Fruit fly (Drosophila melanogaster): Measurements from ENCODE around the gene Mps1.

Gene Mps1

DNA sequence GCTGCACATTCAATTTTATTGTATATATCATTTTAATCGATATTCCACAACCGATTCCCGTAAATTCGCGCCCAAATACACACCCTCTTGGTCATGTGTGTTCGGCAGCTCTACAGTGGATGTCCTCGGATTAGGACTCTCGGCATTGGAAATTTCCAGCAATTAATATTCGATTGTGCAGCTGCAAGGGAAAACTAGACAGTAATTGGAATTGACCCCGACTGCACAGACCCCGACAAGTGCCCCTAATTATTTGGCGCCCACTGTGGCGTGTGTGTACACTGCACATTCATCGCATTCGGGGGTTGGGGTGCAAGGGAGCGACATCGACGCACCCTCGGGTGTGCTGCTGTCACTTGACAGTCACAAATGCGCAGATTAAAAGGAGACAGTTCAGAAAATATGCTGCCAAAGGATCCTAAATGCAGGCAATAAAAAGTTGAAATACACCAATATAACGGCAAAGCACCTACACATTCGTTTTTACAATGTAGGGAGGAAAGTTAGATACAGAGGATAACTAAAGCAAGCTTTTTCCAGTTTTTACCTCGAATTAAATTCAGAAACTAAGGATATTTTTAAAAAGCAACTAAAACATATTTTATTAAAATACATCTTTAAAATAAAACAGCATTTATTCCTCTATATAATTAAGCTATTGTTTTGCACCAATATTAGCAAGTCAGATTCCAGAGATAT is 37.9 kb downstream of the Mps1 start (continued):
- TF ChIP-seq prd (optimal IDR thresholded peaks at IDR 0.05) (no peak), prd (GFP tag; IDR thresholded peaks at IDR 0.05) (peak; percentile 37; the same call in 2 of the 3 replicates), gro (GFP tag; optimal IDR thresholded peaks at IDR 0.05) (no peak), lilli (GFP tag; optimal IDR thresholded peaks at IDR 0.05) (no peak), bcd (GFP tag; optimal IDR thresholded peaks at IDR 0.05) (no peak), Med (GFP tag) (peak; percentile 62), lmd (GFP tag; IDR thresholded peaks at IDR 0.05) (0 out of 2 replicates have a peak, but pooled peaks have one; percentile 19), Doc3 (GFP tag; IDR thresholded peaks at IDR 0.05; ENCODE audit: partially characterized antibody) (no peak), CG12391 (tag; optimal IDR thresholded peaks at IDR 0.05) (no peak), D19A (tag; optimal IDR thresholded peaks at IDR 0.05) (no peak), H15 (GFP tag; IDR thresholded peaks at IDR 0.05) (0 out of 3 replicates have a peak, but pooled peaks have one; percentile 41), lab (GFP tag; optimal IDR thresholded peaks at IDR 0.05) (no peak), CG17328 (GFP tag; IDR thresholded peaks at IDR 0.05) (0 out of 2 replicates have a peak, but pooled peaks have one; percentile 13)

DNA sequence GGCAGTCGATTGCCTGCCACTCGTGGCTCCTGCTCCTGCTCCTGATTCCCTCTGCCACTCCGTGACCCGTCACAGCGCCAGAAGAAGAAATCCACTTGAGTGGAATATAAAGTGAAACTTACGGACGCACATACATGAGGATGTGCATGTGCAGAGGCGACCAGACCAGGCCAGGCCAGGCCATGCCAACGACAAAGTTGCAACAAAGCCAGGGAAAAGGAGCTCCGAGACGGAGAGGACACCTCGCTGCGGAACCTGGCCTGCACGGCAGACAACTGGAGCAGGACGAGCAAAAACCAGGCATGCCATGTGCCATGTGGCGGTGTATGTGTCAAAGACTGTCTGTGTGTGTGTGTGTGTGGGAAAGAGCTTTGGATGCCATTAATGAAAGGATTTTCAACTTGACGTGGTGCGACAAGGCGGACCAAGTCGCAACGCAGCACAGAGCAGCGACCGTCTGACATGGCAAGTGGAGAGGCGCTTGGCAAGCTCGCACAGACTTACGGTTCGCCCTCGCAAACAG is 38.6 kb downstream of the Mps1 start:
- no peak for TF ChIP-seq zfh2 (GFP tag; optimal IDR thresholded peaks at IDR 0.05)
- 0 out of 2 replicates have a peak, but pooled peaks have one; percentile 2 for TF ChIP-seq amos (GFP tag; IDR thresholded peaks at IDR 0.05; ENCODE audit: partially characterized antibody)
- TF ChIP-seq nmo (GFP tag; optimal IDR thresholded peaks at IDR 0.05) = no peak
- TF ChIP-seq cad (GFP tag; optimal IDR thresholded peaks at IDR 0.05) = no peak
- no peak for TF ChIP-seq MBD-R2 (GFP tag; IDR thresholded peaks at IDR 0.05)
- TF ChIP-seq z (GFP tag; IDR thresholded peaks at IDR 0.05) = no peak
- TF ChIP-seq Gug (GFP tag; IDR thresholded peaks at IDR 0.05) = no peak
- TF ChIP-seq Doc2 (GFP tag; IDR thresholded peaks at IDR 0.05) = no peak
- TF ChIP-seq CG1529 (GFP tag; optimal IDR thresholded peaks at IDR 0.05) = no peak
- TF ChIP-seq CG2199 (GFP tag; IDR thresholded peaks at IDR 0.05) = no peak
- no peak for TF ChIP-seq CG3995 (GFP tag; optimal IDR thresholded peaks at IDR 0.05)
- TF ChIP-seq ci (GFP tag; IDR thresholded peaks at IDR 0.05) = 0 out of 3 replicates have a peak, but pooled peaks have one; percentile 17
- TF ChIP-seq CG17359 (tag; optimal IDR thresholded peaks at IDR 0.05) = no peak
- TF ChIP-seq CG17802 (tag; optimal IDR thresholded peaks at IDR 0.05) = no peak
- TF ChIP-seq CG1603 (tag; optimal IDR thresholded peaks at IDR 0.05) = no peak
- TF ChIP-seq CG8478 (optimal IDR thresholded peaks at IDR 0.05) = peak; percentile 64
- TF ChIP-seq Asciz (GFP tag; optimal IDR thresholded peaks at IDR 0.05) = no peak
- no peak for TF ChIP-seq fd102C (GFP tag; optimal IDR thresholded peaks at IDR 0.05)
- no peak for TF ChIP-seq D (optimal IDR thresholded peaks at IDR 0.05)
- TF ChIP-seq D (GFP tag; optimal IDR thresholded peaks at IDR 0.05) = no peak
- TF ChIP-seq CG17328 (GFP tag; IDR thresholded peaks at IDR 0.05) = 0 out of 2 replicates have a peak, but pooled peaks have one; percentile 17
- no peak for TF ChIP-seq ERR (GFP tag; optimal IDR thresholded peaks at IDR 0.05)
- TF ChIP-seq CG6689 (GFP tag; IDR thresholded peaks at IDR 0.05) = no peak
- no peak for TF ChIP-seq bbx (GFP tag; IDR thresholded peaks at IDR 0.05; ENCODE audit: partially characterized antibody)
- TF ChIP-seq knrl (GFP tag; IDR thresholded peaks at IDR 0.05; ENCODE audit: partially characterized antibody) = 0 out of 3 replicates have a peak, but pooled peaks have one; percentile 29
- no peak for TF ChIP-seq Dfd (GFP tag; optimal IDR thresholded peaks at IDR 0.05)
- no peak for TF ChIP-seq Dll (GFP tag; IDR thresholded peaks at IDR 0.05; ENCODE audit: partially characterized antibody)
- TF ChIP-seq ara (GFP tag; IDR thresholded peaks at IDR 0.05) = 0 out of 2 replicates have a peak, but pooled peaks have one; percentile 21
- TF ChIP-seq Bgb (GFP tag; IDR thresholded peaks at IDR 0.05; ENCODE audit: partially characterized antibody) = 0 out of 2 replicates have a peak, but pooled peaks have one; percentile 30
- TF ChIP-seq CG10321 (GFP tag; IDR thresholded peaks at IDR 0.05) = no peak
- TF ChIP-seq Hmr (GFP tag; optimal IDR thresholded peaks at IDR 0.05) = no peak
- TF ChIP-seq sens (GFP tag) = peak; percentile 1
- TF ChIP-seq CG32772 (GFP tag; IDR thresholded peaks at IDR 0.05) = no peak
- TF ChIP-seq Trl (optimal IDR thresholded peaks at IDR 0.05) = no peak
- TF ChIP-seq Trl (GFP tag; optimal IDR thresholded peaks at IDR 0.05) = no peak
- no peak for TF ChIP-seq trem (tag; optimal IDR thresholded peaks at IDR 0.05)
- TF ChIP-seq bsh (GFP tag; optimal IDR thresholded peaks at IDR 0.05) = no peak
